Fruit fly (Drosophila melanogaster): ENCODE data around the gene Or67a.

- TF ChIP-seq h (optimal IDR thresholded peaks at IDR 0.05), result no peak
- no peak for TF ChIP-seq insv (optimal IDR thresholded peaks at IDR 0.05)
- TF ChIP-seq psq (optimal IDR thresholded peaks at IDR 0.05), result no peak
- TF ChIP-seq Sin3A (optimal IDR thresholded peaks at IDR 0.05), result no peak
- no peak for TF ChIP-seq ttk (optimal IDR thresholded peaks at IDR 0.05)
These were observed 41.3 kb upstream of the Or67a start, which contains the start of gene pall for dm6 chr3L:9487586-9487985.

Data from Kc167 (cell line).